Worm (Caenorhabditis elegans) whole organism, L3 larva: ENCODE data around the gene F41B4.2.

Experiments used
- R02D3.7 ChIP-seq: fragments of 150-350 bp; optimal IDR thresholded peaks from 2 replicates; lab custom pipeline; 2014; ENCODE audit warnings: missing biosample characterization, missing genetic modification characterization
- ZK546.5 ChIP-seq: sonication (generic microtip); optimal IDR thresholded peaks from 2 replicates; lab custom pipeline; 2017; ENCODE audit warnings: missing biosample characterization, missing genetic modification characterization
- aly-2 ChIP-seq: fragments of 150-350 bp; optimal IDR thresholded peaks from 2 replicates; lab custom pipeline; 2014; ENCODE audit warnings: missing biosample characterization, missing genetic modification characterization
- ama-1 ChIP-seq: fragments of 150-350 bp; optimal IDR thresholded peaks from 2 replicates; lab custom pipeline; 2018
- ceh-16 ChIP-seq: sonication (generic microtip); optimal IDR thresholded peaks from 2 replicates; lab custom pipeline; 2017; ENCODE audit warnings: missing biosample characterization, missing genetic modification characterization
- ceh-28 ChIP-seq: fragments of 150-350 bp; optimal IDR thresholded peaks from 2 replicates; lab custom pipeline; 2014; ENCODE audit warnings: missing biosample characterization, missing genetic modification reagents, missing genetic modification characterization
- ceh-82 ChIP-seq: fragments of 150-350 bp; optimal IDR thresholded peaks from 2 replicates; lab custom pipeline; 2014; ENCODE audit warnings: missing biosample characterization, missing genetic modification characterization
- ceh-9 ChIP-seq: sonication (generic microtip); optimal IDR thresholded peaks from 2 replicates; lab custom pipeline; 2018; ENCODE audit warnings: missing biosample characterization, missing genetic modification characterization
- daf-12 ChIP-seq: fragments of 150-350 bp; optimal IDR thresholded peaks from 2 replicates; lab custom pipeline; 2014; ENCODE audit warnings: missing biosample characterization, missing genetic modification reagents, missing genetic modification characterization
- egl-27 ChIP-seq: sonication (generic microtip); optimal IDR thresholded peaks from 4 replicates; lab custom pipeline; 2017; ENCODE audit warnings: missing biosample characterization, missing genetic modification reagents, missing genetic modification characterization
- egl-5 ChIP-seq: fragments of 150-350 bp; optimal IDR thresholded peaks from 2 replicates; lab custom pipeline; 2017; ENCODE audit warnings: missing biosample characterization, missing genetic modification reagents, missing genetic modification characterization, inconsistent platforms
- elt-1 ChIP-seq: fragments of 150-350 bp; optimal IDR thresholded peaks from 2 replicates; lab custom pipeline; 2014; ENCODE audit warnings: missing biosample characterization, missing genetic modification characterization
- elt-2 ChIP-seq: sonication (generic microtip); optimal IDR thresholded peaks from 2 replicates; lab custom pipeline; 2016; ENCODE audit warnings: missing genetic modification reagents, mild to moderate bottlenecking, missing genetic modification characterization, missing compliant biosample characterization
- elt-3 ChIP-seq, 3 experiments: fragments of 150-350 bp in 1 of 3; sonication (generic microtip) in 2 of 3; optimal IDR thresholded peaks; 2 replicates in 2 of 3; 4 replicates in 1 of 3; lab custom pipeline; 2014 to 2017; ENCODE audit warnings: missing biosample characterization in 3 of 3, missing genetic modification characterization in 3 of 3
- eor-1 ChIP-seq, 2 experiments: fragments of 150-350 bp; optimal IDR thresholded peaks; 2 replicates each; lab custom pipeline; 2014 to 2018; ENCODE audit warnings: missing biosample characterization in 2 of 2, missing genetic modification characterization in 2 of 2
- fkh-10 ChIP-seq: sonication (generic microtip); optimal IDR thresholded peaks from 2 replicates; lab custom pipeline; 2017; ENCODE audit warnings: missing biosample characterization, missing genetic modification reagents, missing genetic modification characterization
- fkh-2 ChIP-seq: fragments of 150-350 bp; optimal IDR thresholded peaks from 2 replicates; lab custom pipeline; 2014; ENCODE audit warnings: missing biosample characterization, missing genetic modification reagents, missing genetic modification characterization
- fos-1 ChIP-seq: fragments of 150-350 bp; optimal IDR thresholded peaks from 2 replicates; lab custom pipeline; 2014; ENCODE audit warnings: missing biosample characterization, missing genetic modification characterization
- hmg-11 ChIP-seq: sonication (generic microtip); optimal IDR thresholded peaks from 2 replicates; lab custom pipeline; 2016; ENCODE audit warnings: missing genetic modification characterization, missing compliant biosample characterization
- jun-1 ChIP-seq: fragments of 150-350 bp; optimal IDR thresholded peaks from 2 replicates; lab custom pipeline; 2014; ENCODE audit warnings: missing biosample characterization, missing genetic modification reagents, missing genetic modification characterization
- lin-15B ChIP-seq: fragments of 150-350 bp; optimal IDR thresholded peaks from 2 replicates; lab custom pipeline; 2014; ENCODE audit warnings: missing biosample characterization, missing genetic modification characterization
- lin-39 ChIP-seq: fragments of 150-350 bp; optimal IDR thresholded peaks from 2 replicates; lab custom pipeline; 2018; ENCODE audit warnings: missing biosample characterization, missing genetic modification reagents, missing genetic modification characterization
- lsy-12 ChIP-seq: sonication (generic microtip); optimal IDR thresholded peaks from 2 replicates; lab custom pipeline; 2016; ENCODE audit warnings: mild to moderate bottlenecking, missing genetic modification characterization, missing compliant biosample characterization
- mdl-1 ChIP-seq: fragments of 150-350 bp; optimal IDR thresholded peaks from 2 replicates; lab custom pipeline; 2014; ENCODE audit warnings: missing biosample characterization, missing genetic modification characterization
- mml-1 ChIP-seq: fragments of 150-350 bp; sonication (generic microtip); optimal IDR thresholded peaks from 3 replicates; lab custom pipeline; 2014; ENCODE audit warnings: missing biosample characterization, missing genetic modification characterization
- nfya-1 ChIP-seq: sonication (generic microtip); optimal IDR thresholded peaks from 2 replicates; lab custom pipeline; 2017; ENCODE audit warnings: missing genetic modification characterization, mild to moderate bottlenecking, missing compliant biosample characterization, antibody characterized with exemption, moderate library complexity; ENCODE audit not compliant: insufficient read depth
- nhr-11 ChIP-seq: fragments of 150-350 bp; optimal IDR thresholded peaks from 2 replicates; lab custom pipeline; 2014; ENCODE audit warnings: missing biosample characterization, missing genetic modification characterization
- nhr-12 ChIP-seq: fragments of 150-350 bp; optimal IDR thresholded peaks from 2 replicates; lab custom pipeline; 2014; ENCODE audit warnings: missing biosample characterization, missing genetic modification characterization
- nhr-23 ChIP-seq: fragments of 150-350 bp; optimal IDR thresholded peaks from 2 replicates; lab custom pipeline; 2014; ENCODE audit warnings: missing biosample characterization, missing genetic modification reagents, missing genetic modification characterization
- nhr-237 ChIP-seq: fragments of 150-350 bp; optimal IDR thresholded peaks from 2 replicates; lab custom pipeline; 2014; ENCODE audit warnings: missing biosample characterization, missing genetic modification characterization
- nhr-25 ChIP-seq: sonication (generic microtip); optimal IDR thresholded peaks from 2 replicates; lab custom pipeline; 2017; ENCODE audit warnings: missing biosample characterization, missing genetic modification characterization
- nhr-28 ChIP-seq: fragments of 150-350 bp; optimal IDR thresholded peaks from 2 replicates; lab custom pipeline; 2014; ENCODE audit warnings: missing biosample characterization, missing genetic modification characterization
- nhr-43 ChIP-seq: sonication (generic microtip); optimal IDR thresholded peaks from 2 replicates; lab custom pipeline; 2016; ENCODE audit warnings: mild to moderate bottlenecking, missing genetic modification characterization, missing compliant biosample characterization; ENCODE audit not compliant: poor library complexity, severe bottlenecking
- nhr-67 ChIP-seq: fragments of 150-350 bp; optimal IDR thresholded peaks from 2 replicates; lab custom pipeline; 2014; ENCODE audit warnings: missing biosample characterization, missing genetic modification characterization
- nhr-76 ChIP-seq: fragments of 150-350 bp; sonication (generic microtip); optimal IDR thresholded peaks from 5 replicates; lab custom pipeline; 2014; ENCODE audit warnings: missing biosample characterization, missing genetic modification characterization
- nhr-77 ChIP-seq: fragments of 150-350 bp; optimal IDR thresholded peaks from 2 replicates; lab custom pipeline; 2014; ENCODE audit warnings: missing biosample characterization, missing genetic modification characterization
- pha-4 ChIP-seq: fragments of 150-350 bp; optimal IDR thresholded peaks from 2 replicates; lab custom pipeline; 2014; ENCODE audit warnings: missing biosample characterization, missing genetic modification reagents, missing genetic modification characterization
- pqm-1 ChIP-seq: fragments of 150-350 bp; optimal IDR thresholded peaks from 2 replicates; lab custom pipeline; 2017; ENCODE audit warnings: missing biosample characterization, missing genetic modification characterization, inconsistent platforms
- sea-2 ChIP-seq: fragments of 150-350 bp; sonication (generic microtip); optimal IDR thresholded peaks from 4 replicates; lab custom pipeline; 2014; ENCODE audit warnings: missing biosample characterization, missing genetic modification reagents, missing genetic modification characterization
- skn-1 ChIP-seq: fragments of 150-350 bp; optimal IDR thresholded peaks from 2 replicates; lab custom pipeline; 2014; ENCODE audit warnings: missing biosample characterization, missing genetic modification characterization
- snpc-4 ChIP-seq: fragments of 150-350 bp; optimal IDR thresholded peaks from 2 replicates; lab custom pipeline; 2014; ENCODE audit warnings: missing biosample characterization, missing genetic modification characterization
- tbx-2 ChIP-seq: sonication (generic microtip); optimal IDR thresholded peaks from 2 replicates; lab custom pipeline; 2016; ENCODE audit warnings: mild to moderate bottlenecking, missing genetic modification characterization, missing compliant biosample characterization
- unc-39 ChIP-seq: sonication (generic microtip); optimal IDR thresholded peaks from 4 replicates; lab custom pipeline; 2017; ENCODE audit warnings: missing biosample characterization, missing genetic modification characterization
- unc-62 ChIP-seq: fragments of 150-350 bp; sonication (generic microtip); optimal IDR thresholded peaks from 4 replicates; lab custom pipeline; 2014; ENCODE audit warnings: missing biosample characterization, missing genetic modification reagents, missing genetic modification characterization
- zag-1 ChIP-seq: fragments of 150-350 bp; optimal IDR thresholded peaks from 2 replicates; lab custom pipeline; 2014; ENCODE audit warnings: missing biosample characterization, missing genetic modification characterization
- ztf-11 ChIP-seq: fragments of 150-350 bp; optimal IDR thresholded peaks from 2 replicates; lab custom pipeline; 2014; ENCODE audit warnings: missing biosample characterization, missing genetic modification characterization
- ztf-4 ChIP-seq: fragments of 150-350 bp; optimal IDR thresholded peaks from 2 replicates; lab custom pipeline; 2014; ENCODE audit warnings: missing biosample characterization, missing genetic modification characterization

Gene F41B4.2

DNA sequence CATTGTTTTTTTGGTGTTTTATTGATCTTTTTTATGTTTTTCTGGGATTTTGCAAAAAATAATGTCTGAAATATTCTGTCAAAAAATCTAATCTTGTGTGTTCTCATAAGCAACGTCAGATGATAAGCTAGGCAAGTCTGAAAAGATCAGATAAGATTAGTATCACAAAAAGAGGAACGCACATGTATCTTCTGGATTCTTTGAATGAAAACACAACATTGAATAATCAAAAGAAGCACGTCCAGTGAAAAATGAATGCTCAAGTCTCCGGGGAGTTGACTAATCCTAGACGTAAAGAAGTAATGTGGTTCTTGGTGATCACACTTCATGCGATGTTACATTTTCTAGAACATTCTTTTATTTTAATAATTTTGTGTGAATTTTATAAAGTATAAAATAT, 29.6 kb downstream of the F41B4.2 start:
- TF ChIP-seq nhr-11 (tag; lab: Kevin White, UChicago): no peak
- no peak for TF ChIP-seq nhr-25 (tag; lab: Kevin White, UChicago)
- TF ChIP-seq mdl-1 (tag; lab: Kevin White, UChicago): no peak
- TF ChIP-seq elt-1 (tag; lab: Kevin White, UChicago): peak; percentile 86
- TF ChIP-seq nfya-1: no peak

DNA sequence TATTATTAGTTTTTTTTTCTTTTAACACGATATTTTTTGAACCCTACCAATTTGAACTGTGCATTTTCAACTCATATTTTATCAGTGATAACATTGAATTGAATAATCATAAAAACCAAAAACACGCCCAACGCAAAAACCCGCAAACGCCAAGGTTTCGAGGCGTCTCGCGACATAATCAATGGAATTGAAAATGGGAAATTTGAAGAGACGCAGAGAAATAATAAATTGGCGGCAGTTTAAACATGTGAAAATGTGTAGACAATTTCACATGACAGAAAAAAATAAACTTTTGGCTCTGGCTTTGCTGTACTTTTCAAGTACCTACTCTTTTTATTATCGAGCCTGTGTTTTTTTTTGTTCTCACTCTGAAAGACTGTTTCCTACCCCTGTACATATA, 30.2 kb downstream of the F41B4.2 start:
- TF ChIP-seq nhr-12: no peak
- TF ChIP-seq zag-1: no peak
- no peak for TF ChIP-seq aly-2 (tag; lab: Kevin White, UChicago)
- TF ChIP-seq pha-4 (tag; lab: Kevin White, UChicago): peak; percentile 83
- TF ChIP-seq elt-3 (tag; optimal IDR thresholded peaks at IDR 0.05; lab: Kevin White, UChicago): no peak
- TF ChIP-seq ztf-11 (tag; lab: Kevin White, UChicago): no peak
- TF ChIP-seq fkh-10 (GFP tag; lab: Kevin White, UChicago): no peak
- TF ChIP-seq sea-2: no peak
- TF ChIP-seq nhr-237 (tag; lab: Kevin White, UChicago): no peak
- peak; percentile 68 for TF ChIP-seq ceh-28
- peak; percentile 44 for TF ChIP-seq lin-15B (tag; lab: Kevin White, UChicago)
- TF ChIP-seq hmg-11 (tag; lab: Kevin White, UChicago): peak; percentile 22
- no peak for TF ChIP-seq nhr-11 (tag; lab: Kevin White, UChicago)
- TF ChIP-seq mdl-1 (tag; lab: Kevin White, UChicago): no peak
- no peak for TF ChIP-seq ztf-4 (tag; lab: Kevin White, UChicago)
- no peak for TF ChIP-seq tbx-2
- TF ChIP-seq ZK546.5 (tag; lab: Kevin White, UChicago): no peak
- no peak for TF ChIP-seq ceh-9 (tag; lab: Kevin White, UChicago)
- TF ChIP-seq egl-27 (tag; lab: Kevin White, UChicago): no peak
- peak; percentile 47 for TF ChIP-seq nhr-23
- peak; percentile 85 for TF ChIP-seq elt-2 (tag; lab: Kevin White, UChicago)
- TF ChIP-seq nhr-25 (tag; lab: Kevin White, UChicago): peak; percentile 15
- TF ChIP-seq jun-1 (tag; lab: Kevin White, UChicago): peak; percentile 70
- TF ChIP-seq unc-39 (tag; lab: Kevin White, UChicago): no peak
- TF ChIP-seq pqm-1 (tag; lab: Kevin White, UChicago): peak; percentile 79
- peak; percentile 80 for TF ChIP-seq nfya-1
- TF ChIP-seq ama-1: peak; percentile 46
- TF ChIP-seq nhr-77 (tag; lab: Kevin White, UChicago): no peak
- no peak for TF ChIP-seq nhr-43 (tag; lab: Kevin White, UChicago)
- TF ChIP-seq skn-1: peak; percentile 51
- TF ChIP-seq lin-39 (tag; lab: Kevin White, UChicago): no peak
- no peak for TF ChIP-seq daf-12 (tag; lab: Kevin White, UChicago)
- TF ChIP-seq lsy-12 (tag; lab: Kevin White, UChicago): no peak
- TF ChIP-seq mml-1 (tag; lab: Kevin White, UChicago): no peak
- no peak for TF ChIP-seq elt-1 (tag; lab: Kevin White, UChicago)
- TF ChIP-seq ceh-82 (tag; lab: Kevin White, UChicago): no peak
- no peak for TF ChIP-seq nhr-67 (tag; lab: Kevin White, UChicago)
- no peak for TF ChIP-seq R02D3.7 (tag; lab: Kevin White, UChicago)
- peak; percentile 69 for TF ChIP-seq egl-5 (tag; lab: Kevin White, UChicago)
- TF ChIP-seq fos-1: no peak
- no peak for TF ChIP-seq unc-62 (GFP tag; lab: Kevin White, UChicago)
- no peak for TF ChIP-seq nhr-76 (tag; lab: Kevin White, UChicago)
- TF ChIP-seq fkh-2 (tag; lab: Kevin White, UChicago): no peak
- no peak for TF ChIP-seq ceh-16
- peak; percentile 4 for TF ChIP-seq snpc-4
- no peak for TF ChIP-seq nhr-28 (tag; lab: Kevin White, UChicago)
- TF ChIP-seq eor-1 (tag; optimal IDR thresholded peaks at IDR 0.05; lab: Kevin White, UChicago): no peak
